Worm (Caenorhabditis elegans) whole organism, L3 larva: ENCODE results near the gene C28D4.4.
"Not testable (repeated sequence)": the region's sequence is repeated elsewhere in the genome, so short reads cannot be mapped to it uniquely, and the experiment has no call there.

ENCODE experiments used
- ama-1 ChIP-seq: fragments of 150-350 bp; optimal IDR thresholded peaks from 2 replicates; lab custom pipeline; 2018
- ceh-16 ChIP-seq: sonication (generic microtip); optimal IDR thresholded peaks from 2 replicates; lab custom pipeline; 2017; ENCODE audit warnings: missing biosample characterization, missing genetic modification characterization
- ceh-82 ChIP-seq: fragments of 150-350 bp; optimal IDR thresholded peaks from 2 replicates; lab custom pipeline; 2014; ENCODE audit warnings: missing biosample characterization, missing genetic modification characterization
- ceh-9 ChIP-seq: sonication (generic microtip); optimal IDR thresholded peaks from 2 replicates; lab custom pipeline; 2018; ENCODE audit warnings: missing biosample characterization, missing genetic modification characterization
- daf-12 ChIP-seq: fragments of 150-350 bp; optimal IDR thresholded peaks from 2 replicates; lab custom pipeline; 2014; ENCODE audit warnings: missing biosample characterization, missing genetic modification reagents, missing genetic modification characterization
- egl-27 ChIP-seq: sonication (generic microtip); optimal IDR thresholded peaks from 4 replicates; lab custom pipeline; 2017; ENCODE audit warnings: missing biosample characterization, missing genetic modification reagents, missing genetic modification characterization
- egl-5 ChIP-seq: fragments of 150-350 bp; optimal IDR thresholded peaks from 2 replicates; lab custom pipeline; 2017; ENCODE audit warnings: missing biosample characterization, missing genetic modification reagents, missing genetic modification characterization, inconsistent platforms
- elt-1 ChIP-seq: fragments of 150-350 bp; optimal IDR thresholded peaks from 2 replicates; lab custom pipeline; 2014; ENCODE audit warnings: missing biosample characterization, missing genetic modification characterization
- eor-1 ChIP-seq, 2 experiments: fragments of 150-350 bp; optimal IDR thresholded peaks; 2 replicates each; lab custom pipeline; 2014 to 2018; ENCODE audit warnings: missing biosample characterization in 2 of 2, missing genetic modification characterization in 2 of 2
- fkh-10 ChIP-seq: sonication (generic microtip); optimal IDR thresholded peaks from 2 replicates; lab custom pipeline; 2017; ENCODE audit warnings: missing biosample characterization, missing genetic modification reagents, missing genetic modification characterization
- fos-1 ChIP-seq: fragments of 150-350 bp; optimal IDR thresholded peaks from 2 replicates; lab custom pipeline; 2014; ENCODE audit warnings: missing biosample characterization, missing genetic modification characterization
- hmg-11 ChIP-seq: sonication (generic microtip); optimal IDR thresholded peaks from 2 replicates; lab custom pipeline; 2016; ENCODE audit warnings: missing genetic modification characterization, missing compliant biosample characterization
- jun-1 ChIP-seq: fragments of 150-350 bp; optimal IDR thresholded peaks from 2 replicates; lab custom pipeline; 2014; ENCODE audit warnings: missing biosample characterization, missing genetic modification reagents, missing genetic modification characterization
- lin-15B ChIP-seq: fragments of 150-350 bp; optimal IDR thresholded peaks from 2 replicates; lab custom pipeline; 2014; ENCODE audit warnings: missing biosample characterization, missing genetic modification characterization
- lin-39 ChIP-seq: fragments of 150-350 bp; optimal IDR thresholded peaks from 2 replicates; lab custom pipeline; 2018; ENCODE audit warnings: missing biosample characterization, missing genetic modification reagents, missing genetic modification characterization
- mdl-1 ChIP-seq: fragments of 150-350 bp; optimal IDR thresholded peaks from 2 replicates; lab custom pipeline; 2014; ENCODE audit warnings: missing biosample characterization, missing genetic modification characterization
- mml-1 ChIP-seq: fragments of 150-350 bp; sonication (generic microtip); optimal IDR thresholded peaks from 3 replicates; lab custom pipeline; 2014; ENCODE audit warnings: missing biosample characterization, missing genetic modification characterization
- nfya-1 ChIP-seq: sonication (generic microtip); optimal IDR thresholded peaks from 2 replicates; lab custom pipeline; 2017; ENCODE audit warnings: missing genetic modification characterization, mild to moderate bottlenecking, missing compliant biosample characterization, antibody characterized with exemption, moderate library complexity; ENCODE audit not compliant: insufficient read depth
- nhr-11 ChIP-seq: fragments of 150-350 bp; optimal IDR thresholded peaks from 2 replicates; lab custom pipeline; 2014; ENCODE audit warnings: missing biosample characterization, missing genetic modification characterization
- nhr-25 ChIP-seq: sonication (generic microtip); optimal IDR thresholded peaks from 2 replicates; lab custom pipeline; 2017; ENCODE audit warnings: missing biosample characterization, missing genetic modification characterization
- nhr-28 ChIP-seq: fragments of 150-350 bp; optimal IDR thresholded peaks from 2 replicates; lab custom pipeline; 2014; ENCODE audit warnings: missing biosample characterization, missing genetic modification characterization
- nhr-43 ChIP-seq: sonication (generic microtip); optimal IDR thresholded peaks from 2 replicates; lab custom pipeline; 2016; ENCODE audit warnings: mild to moderate bottlenecking, missing genetic modification characterization, missing compliant biosample characterization; ENCODE audit not compliant: poor library complexity, severe bottlenecking
- nhr-76 ChIP-seq: fragments of 150-350 bp; sonication (generic microtip); optimal IDR thresholded peaks from 5 replicates; lab custom pipeline; 2014; ENCODE audit warnings: missing biosample characterization, missing genetic modification characterization
- nhr-77 ChIP-seq: fragments of 150-350 bp; optimal IDR thresholded peaks from 2 replicates; lab custom pipeline; 2014; ENCODE audit warnings: missing biosample characterization, missing genetic modification characterization
- pqm-1 ChIP-seq: fragments of 150-350 bp; optimal IDR thresholded peaks from 2 replicates; lab custom pipeline; 2017; ENCODE audit warnings: missing biosample characterization, missing genetic modification characterization, inconsistent platforms
- skn-1 ChIP-seq: fragments of 150-350 bp; optimal IDR thresholded peaks from 2 replicates; lab custom pipeline; 2014; ENCODE audit warnings: missing biosample characterization, missing genetic modification characterization
- snpc-4 ChIP-seq: fragments of 150-350 bp; optimal IDR thresholded peaks from 2 replicates; lab custom pipeline; 2014; ENCODE audit warnings: missing biosample characterization, missing genetic modification characterization
- unc-62 ChIP-seq: fragments of 150-350 bp; sonication (generic microtip); optimal IDR thresholded peaks from 4 replicates; lab custom pipeline; 2014; ENCODE audit warnings: missing biosample characterization, missing genetic modification reagents, missing genetic modification characterization
- zag-1 ChIP-seq: fragments of 150-350 bp; optimal IDR thresholded peaks from 2 replicates; lab custom pipeline; 2014; ENCODE audit warnings: missing biosample characterization, missing genetic modification characterization
- ztf-11 ChIP-seq: fragments of 150-350 bp; optimal IDR thresholded peaks from 2 replicates; lab custom pipeline; 2014; ENCODE audit warnings: missing biosample characterization, missing genetic modification characterization

C28D4.4 gene

ce11 chrIV:9777535-9777934 lies 32.7 kb upstream of the C28D4.4 start, which contains the start of gene sna-2:
sna-2 (minus strand) TSS chrIV:9777634.
- no peak for TF ChIP-seq ama-1 (lab: Kevin White, UChicago)
- TF ChIP-seq fos-1, result no peak
- no peak for TF ChIP-seq jun-1 (tag; lab: Kevin White, UChicago)
- peak; percentile 49 for TF ChIP-seq nhr-25 (tag; lab: Kevin White, UChicago)
- peak; percentile 34 for TF ChIP-seq lin-15B
- TF ChIP-seq lin-39 (tag; lab: Kevin White, UChicago), result peak; percentile 36
- peak; percentile 85 for TF ChIP-seq egl-5 (tag; lab: Kevin White, UChicago)
- no peak for TF ChIP-seq nhr-77 (tag; lab: Kevin White, UChicago)
- peak; percentile 56 for TF ChIP-seq nfya-1 (tag; lab: Kevin White, UChicago)

- TF ChIP-seq egl-27 (tag; lab: Kevin White, UChicago) (no peak), elt-1 (tag; lab: Kevin White, UChicago) (no peak), eor-1 (tag; optimal IDR thresholded peaks at IDR 0.05; lab: Kevin White, UChicago) (no peak), daf-12 (tag; lab: Kevin White, UChicago) (no peak), ceh-16 (no peak), nhr-28 (tag; lab: Kevin White, UChicago) (no peak), egl-5 (tag; lab: Kevin White, UChicago) (no peak), snpc-4 (tag; lab: Kevin White, UChicago) (no peak), ceh-82 (tag; lab: Kevin White, UChicago) (no peak), skn-1 (no peak)
Observed at ce11 chrIV:9773441-9773840, 28.6 kb upstream of the C28D4.4 start.

- TF ChIP-seq egl-5 (tag; lab: Kevin White, UChicago), result no peak
- TF ChIP-seq egl-27 (tag; lab: Kevin White, UChicago), result no peak
- TF ChIP-seq nhr-11 (tag; lab: Kevin White, UChicago), result no peak
- TF ChIP-seq ceh-16, result no peak
- no peak for TF ChIP-seq zag-1
- no peak for TF ChIP-seq mdl-1
- no peak for TF ChIP-seq ztf-11 (tag; lab: Kevin White, UChicago)
- TF ChIP-seq ceh-9 (tag; lab: Kevin White, UChicago), result no peak
- TF ChIP-seq fkh-10 (GFP tag; lab: Kevin White, UChicago), result no peak
- TF ChIP-seq nhr-25 (tag; lab: Kevin White, UChicago), result no peak
- no peak for TF ChIP-seq elt-1 (tag; lab: Kevin White, UChicago)
Observed at ce11 chrIV:9772096-9772720, 27.4 kb upstream of the C28D4.4 start, which contains the start of gene cav-1. cav-1 (plus strand) TSS chrIV:9772510.

ce11 chrIV:9770798-9771197 lies 26.0 kb upstream of the C28D4.4 start:
- no peak for TF ChIP-seq snpc-4 (tag; lab: Kevin White, UChicago)
- no peak for TF ChIP-seq unc-62 (GFP tag; lab: Kevin White, UChicago)
- TF ChIP-seq nhr-43 (tag; lab: Kevin White, UChicago), result no peak
- TF ChIP-seq nhr-28 (tag; lab: Kevin White, UChicago), result no peak
- TF ChIP-seq nhr-76 (tag; lab: Kevin White, UChicago), result no peak

- TF ChIP-seq elt-1, mml-1, hmg-11 (tag; lab: Kevin White, UChicago): not testable (repeated sequence)
Observed at ce11 chrIV:9769746-9770145, 24.9 kb upstream of the C28D4.4 start, which contains the start of gene msp-78. msp-78 (plus strand) TSS chrIV:9770046.

ce11 chrIV:9767054-9767453 lies 22.2 kb upstream of the C28D4.4 start, which contains the start of gene msp-79:
msp-79 (minus strand) TSS chrIV:9767154.
- TF ChIP-seq egl-5, hmg-11, pqm-1 (tag; lab: Kevin White, UChicago): not testable (repeated sequence)
